Worm (Caenorhabditis elegans) whole organism, late embryonic: ENCODE data around the gene bus-5.

Source experiments
- C08G9.2 ChIP-seq: sonication (generic microtip); optimal IDR thresholded peaks from 2 replicates; lab custom pipeline; 2016; ENCODE audit warnings: mild to moderate bottlenecking, missing genetic modification characterization, moderate library complexity, missing compliant biosample characterization
- F13H6.1 ChIP-seq: sonication (generic microtip); optimal IDR thresholded peaks from 2 replicates; lab custom pipeline; 2016; ENCODE audit warnings: missing genetic modification characterization, missing compliant biosample characterization
- K02D7.2 ChIP-seq: sonication (generic microtip); optimal IDR thresholded peaks from 2 replicates; lab custom pipeline; 2017; ENCODE audit warnings: mild to moderate bottlenecking, missing genetic modification characterization, missing compliant biosample characterization
- K09A11.1 ChIP-seq: sonication (generic microtip); optimal IDR thresholded peaks from 2 replicates; lab custom pipeline; 2017; ENCODE audit warnings: antibody characterized with exemption, mild to moderate bottlenecking, missing genetic modification characterization, missing compliant biosample characterization; ENCODE audit not compliant: insufficient read depth
- T23F11.4 ChIP-seq: fragments of 200-800 bp; sonication (Bioruptor generic); optimal IDR thresholded peaks from 2 replicates; lab custom pipeline; 2018; ENCODE audit warnings: mild to moderate bottlenecking, missing genetic modification characterization, missing compliant biosample characterization
- ceh-14 ChIP-seq: sonication (generic microtip); optimal IDR thresholded peaks from 2 replicates; lab custom pipeline; 2016; ENCODE audit warnings: missing genotype, missing genetic modification characterization, missing compliant biosample characterization
- ceh-18 ChIP-seq: sonication (generic microtip); optimal IDR thresholded peaks from 2 replicates; lab custom pipeline; 2016; ENCODE audit warnings: missing genetic modification characterization, missing compliant biosample characterization
- ceh-19 ChIP-seq: fragments of 200-800 bp; sonication (Bioruptor generic); optimal IDR thresholded peaks from 2 replicates; lab custom pipeline; 2018; ENCODE audit warnings: mild to moderate bottlenecking, missing genetic modification characterization, missing compliant biosample characterization
- ceh-24 ChIP-seq: sonication (generic microtip); optimal IDR thresholded peaks from 2 replicates; lab custom pipeline; 2016; ENCODE audit warnings: mild to moderate bottlenecking, missing genetic modification characterization, missing compliant biosample characterization
- ceh-30 ChIP-seq: fragments of 150-350 bp; optimal IDR thresholded peaks from 2 replicates; lab custom pipeline; 2014; ENCODE audit warnings: missing biosample characterization, missing genetic modification characterization
- ceh-31 ChIP-seq: sonication (generic microtip); optimal IDR thresholded peaks from 2 replicates; lab custom pipeline; 2016; ENCODE audit warnings: missing genetic modification characterization, missing compliant biosample characterization
- ceh-34 ChIP-seq: sonication (generic microtip); optimal IDR thresholded peaks from 2 replicates; lab custom pipeline; 2016; ENCODE audit warnings: mild to moderate bottlenecking, missing genetic modification characterization, missing compliant biosample characterization
- ceh-48 ChIP-seq: sonication (generic microtip); optimal IDR thresholded peaks from 2 replicates; lab custom pipeline; 2016; ENCODE audit warnings: missing genetic modification characterization, inconsistent platforms, missing compliant biosample characterization
- che-1 ChIP-seq: sonication (generic microtip); optimal IDR thresholded peaks from 2 replicates; lab custom pipeline; 2016; ENCODE audit warnings: mild to moderate bottlenecking, missing genetic modification characterization, missing compliant biosample characterization
- dmd-4 ChIP-seq: sonication (generic microtip); optimal IDR thresholded peaks from 2 replicates; lab custom pipeline; 2016; ENCODE audit warnings: borderline replicate concordance, missing genetic modification characterization, missing compliant biosample characterization
- dve-1 ChIP-seq: sonication (generic microtip); optimal IDR thresholded peaks from 2 replicates; lab custom pipeline; 2017; ENCODE audit warnings: antibody characterized with exemption, mild to moderate bottlenecking, missing genetic modification characterization, missing compliant biosample characterization
- fkh-10 ChIP-seq: fragments of 150-350 bp; optimal IDR thresholded peaks from 2 replicates; lab custom pipeline; 2014; ENCODE audit warnings: missing biosample characterization, missing genetic modification reagents, missing genetic modification characterization
- gmeb-2 ChIP-seq: sonication (generic microtip); optimal IDR thresholded peaks from 2 replicates; lab custom pipeline; 2016; ENCODE audit warnings: missing genetic modification characterization, inconsistent platforms, missing compliant biosample characterization
- hlh-13 ChIP-seq: fragments of 200-800 bp; sonication (Bioruptor generic); optimal IDR thresholded peaks from 2 replicates; lab custom pipeline; 2018; ENCODE audit warnings: mild to moderate bottlenecking, missing genetic modification characterization, missing compliant biosample characterization
- hlh-6 ChIP-seq: sonication (generic microtip); optimal IDR thresholded peaks from 2 replicates; lab custom pipeline; 2016; ENCODE audit warnings: missing genotype, missing genetic modification characterization, missing compliant biosample characterization
- lim-6 ChIP-seq: sonication (generic microtip); optimal IDR thresholded peaks from 2 replicates; lab custom pipeline; 2016; ENCODE audit warnings: missing genetic modification characterization, missing compliant biosample characterization
- lin-11 ChIP-seq: fragments of 200-800 bp; sonication (Bioruptor generic); optimal IDR thresholded peaks from 2 replicates; lab custom pipeline; 2018; ENCODE audit warnings: mild to moderate bottlenecking, missing genetic modification characterization, missing compliant biosample characterization
- madf-2 ChIP-seq: sonication (generic microtip); optimal IDR thresholded peaks from 2 replicates; lab custom pipeline; 2017; ENCODE audit warnings: missing genetic modification characterization, missing compliant biosample characterization
- mec-3 ChIP-seq: sonication (generic microtip); optimal IDR thresholded peaks from 2 replicates; lab custom pipeline; 2016; ENCODE audit warnings: borderline replicate concordance, missing genetic modification characterization, missing compliant biosample characterization
- nfya-1 ChIP-seq: sonication (generic microtip); optimal IDR thresholded peaks from 2 replicates; lab custom pipeline; 2017; ENCODE audit warnings: missing genetic modification characterization, mild to moderate bottlenecking, missing compliant biosample characterization, antibody characterized with exemption, moderate library complexity
- pag-3 ChIP-seq: sonication (generic microtip); optimal IDR thresholded peaks from 2 replicates; lab custom pipeline; 2016; ENCODE audit warnings: missing compliant biosample characterization, missing genetic modification characterization, borderline replicate concordance
- pat-9 ChIP-seq: fragments of 200-800 bp; sonication (Bioruptor generic); optimal IDR thresholded peaks from 2 replicates; lab custom pipeline; 2018; ENCODE audit warnings: mild to moderate bottlenecking, missing genetic modification characterization, moderate library complexity, missing compliant biosample characterization
- pha-4 ChIP-seq: fragments of 150-350 bp; optimal IDR thresholded peaks from 2 replicates; lab custom pipeline; 2018; ENCODE audit warnings: missing biosample characterization, missing genetic modification reagents, missing genetic modification characterization
- rnt-1 ChIP-seq: sonication (generic microtip); optimal IDR thresholded peaks from 2 replicates; lab custom pipeline; 2016; ENCODE audit warnings: missing genetic modification characterization, missing compliant biosample characterization
- sox-4 ChIP-seq: sonication (generic microtip); optimal IDR thresholded peaks from 2 replicates; lab custom pipeline; 2017; ENCODE audit warnings: mild to moderate bottlenecking, missing genetic modification characterization, inconsistent platforms, missing compliant biosample characterization
- tbx-2 ChIP-seq: sonication (generic microtip); optimal IDR thresholded peaks from 2 replicates; lab custom pipeline; 2016; ENCODE audit warnings: missing genetic modification characterization, missing compliant biosample characterization
- unc-42 ChIP-seq: sonication (generic microtip); optimal IDR thresholded peaks from 2 replicates; lab custom pipeline; 2016; ENCODE audit warnings: missing genotype, missing genetic modification characterization, missing compliant biosample characterization
- unc-55 ChIP-seq: sonication (generic microtip); optimal IDR thresholded peaks from 2 replicates; lab custom pipeline; 2017; ENCODE audit warnings: missing biosample characterization, missing genetic modification reagents, missing genetic modification characterization
- unc-86 ChIP-seq: sonication (generic microtip); optimal IDR thresholded peaks from 2 replicates; lab custom pipeline; 2016; ENCODE audit warnings: missing genetic modification characterization, missing compliant biosample characterization

Gene bus-5

ce11 chrX:2140610-2141009, 27.7 kb upstream of the bus-5 start:
- TF ChIP-seq lim-6 (tag; lab: Kevin White, UChicago), result no peak
- TF ChIP-seq ceh-31 (tag; lab: Kevin White, UChicago), result peak; percentile 31
- no peak for TF ChIP-seq ceh-14 (tag; lab: Kevin White, UChicago)
- TF ChIP-seq dmd-4 (tag; lab: Kevin White, UChicago), result no peak
- no peak for TF ChIP-seq K09A11.1
- TF ChIP-seq F13H6.1 (tag; lab: Kevin White, UChicago), result no peak
- peak; percentile 1 for TF ChIP-seq unc-42 (tag; lab: Kevin White, UChicago)
- TF ChIP-seq ceh-24 (tag; lab: Kevin White, UChicago), result no peak
- no peak for TF ChIP-seq madf-2 (tag; lab: Kevin White, UChicago)
- no peak for TF ChIP-seq sox-4 (tag; lab: Kevin White, UChicago)
- TF ChIP-seq ceh-19 (GFP tag; lab: Kevin White, UChicago), result peak; percentile 6
- TF ChIP-seq nfya-1, result peak; percentile 3
- TF ChIP-seq ceh-48 (tag; lab: Kevin White, UChicago), result peak; percentile 58
- TF ChIP-seq che-1 (tag; lab: Kevin White, UChicago), result no peak
- TF ChIP-seq K02D7.2 (tag; lab: Kevin White, UChicago), result no peak
- TF ChIP-seq dve-1 (tag; lab: Kevin White, UChicago), result no peak

- peak; percentile 32 for TF ChIP-seq ceh-18 (tag; lab: Kevin White, UChicago)
- TF ChIP-seq hlh-13, result no peak
- no peak for TF ChIP-seq K09A11.1
These were observed 26.0 kb upstream of the bus-5 start for ce11 chrX:2138923-2139322.

- TF ChIP-seq K02D7.2 (tag; lab: Kevin White, UChicago) (no peak), K09A11.1 (no peak), ceh-18 (tag; lab: Kevin White, UChicago) (no peak), C08G9.2 (tag; lab: Kevin White, UChicago) (no peak), gmeb-2 (no peak), ceh-34 (tag; lab: Kevin White, UChicago) (no peak), unc-42 (tag; lab: Kevin White, UChicago) (peak; percentile 45), pag-3 (tag; lab: Kevin White, UChicago) (no peak), pat-9 (no peak)
These were observed 24.0 kb upstream of the bus-5 start for ce11 chrX:2136937-2137336.

- peak; percentile 30 for TF ChIP-seq unc-42 (tag; lab: Kevin White, UChicago)
- no peak for TF ChIP-seq tbx-2
- no peak for TF ChIP-seq ceh-30
These were observed 18.7 kb upstream of the bus-5 start, which contains the start of gene F53B1.9 for ce11 chrX:2131650-2132049. Gene F53B1.9, minus strand, starts transcription at chrX:2131844.

ce11 chrX:2130141-2130540, 17.2 kb upstream of the bus-5 start, which contains the start of gene F53B1.8:
Gene F53B1.8, minus strand, starts transcription at chrX:2130241.
- TF ChIP-seq rnt-1, result no peak
- TF ChIP-seq hlh-6 (tag; lab: Kevin White, UChicago), result no peak
- TF ChIP-seq lin-11 (tag; lab: Kevin White, UChicago), result no peak
- TF ChIP-seq nfya-1, result no peak
- TF ChIP-seq unc-42 (tag; lab: Kevin White, UChicago), result no peak
- TF ChIP-seq C08G9.2 (tag; lab: Kevin White, UChicago), result no peak
- TF ChIP-seq ceh-34 (tag; lab: Kevin White, UChicago), result no peak

- TF ChIP-seq fkh-10 (no peak), mec-3 (tag; lab: Kevin White, UChicago) (no peak), unc-86 (tag; lab: Kevin White, UChicago) (no peak), ceh-48 (tag; lab: Kevin White, UChicago) (no peak), pha-4 (no peak), madf-2 (tag; lab: Kevin White, UChicago) (no peak), pag-3 (tag; lab: Kevin White, UChicago) (no peak), unc-55 (GFP tag; lab: Kevin White, UChicago) (no peak), T23F11.4 (no peak)
These were observed 8.1 kb upstream of the bus-5 start, which contains the start of gene gpa-5 for ce11 chrX:2120961-2121360. Gene gpa-5, minus strand, starts transcription at chrX:2121061.
